Fruit fly (Drosophila melanogaster): ENCODE data around the gene Anp.

Anp gene

dm6 chr3R:30195606-30196049, 14.1 kb upstream of the Anp start (continued):
- no peak for TF ChIP-seq CG4328 (GFP tag; optimal IDR thresholded peaks at IDR 0.05)
- TF ChIP-seq CG7839 (tag; optimal IDR thresholded peaks at IDR 0.05): peak; percentile 35
- TF ChIP-seq zfh2 (GFP tag; optimal IDR thresholded peaks at IDR 0.05): peak; percentile 53
- no peak for TF ChIP-seq CG10274 (GFP tag; optimal IDR thresholded peaks at IDR 0.05)
- no peak for TF ChIP-seq CG8359 (GFP tag; optimal IDR thresholded peaks at IDR 0.05; ENCODE audit: borderline replicate concordance)
- no peak for TF ChIP-seq CG9437 (GFP tag; optimal IDR thresholded peaks at IDR 0.05)
- TF ChIP-seq CG2129 (GFP tag; IDR thresholded peaks at IDR 0.05; ENCODE audit: partially characterized antibody): no peak
- TF ChIP-seq exex (tag; optimal IDR thresholded peaks at IDR 0.05): peak; percentile 26
- TF ChIP-seq CG7928 (GFP tag; optimal IDR thresholded peaks at IDR 0.05): peak; percentile 93
- peak; percentile 68; the same call in 2 of the 3 replicates for TF ChIP-seq ken (GFP tag; IDR thresholded peaks at IDR 0.05)
- TF ChIP-seq luna (GFP tag; optimal IDR thresholded peaks at IDR 0.05): no peak
- no peak for TF ChIP-seq C15 (GFP tag; IDR thresholded peaks at IDR 0.05)
- no peak for TF ChIP-seq ash1 (GFP tag; optimal IDR thresholded peaks at IDR 0.05)
- no peak for TF ChIP-seq CG8765 (GFP tag; IDR thresholded peaks at IDR 0.05)
- TF ChIP-seq nerfin-1 (tag; optimal IDR thresholded peaks at IDR 0.05): peak; percentile 12
- TF ChIP-seq onecut (GFP tag; IDR thresholded peaks at IDR 0.05): no peak
- TF ChIP-seq caup (GFP tag; optimal IDR thresholded peaks at IDR 0.05; ENCODE audit: severe bottlenecking): peak; percentile 57
- TF ChIP-seq CG11504 (tag; optimal IDR thresholded peaks at IDR 0.05): peak; percentile 44
- peak; percentile 48 for TF ChIP-seq YL-1 (GFP tag; optimal IDR thresholded peaks at IDR 0.05)
- no peak for TF ChIP-seq Dad (GFP tag; optimal IDR thresholded peaks at IDR 0.05)
- no peak for TF ChIP-seq knrl (GFP tag; IDR thresholded peaks at IDR 0.05; ENCODE audit: partially characterized antibody)
- peak; percentile 52 for TF ChIP-seq tgo (GFP tag; IDR thresholded peaks at IDR 0.05)
- peak; percentile 33 for TF ChIP-seq gfzf (GFP tag; optimal IDR thresholded peaks at IDR 0.05)
- peak; percentile 50 for TF ChIP-seq Bteb2 (GFP tag; optimal IDR thresholded peaks at IDR 0.05)
- TF ChIP-seq unpg (GFP tag; optimal IDR thresholded peaks at IDR 0.05): no peak
- TF ChIP-seq zf30C (GFP tag; optimal IDR thresholded peaks at IDR 0.05): no peak
- TF ChIP-seq emc (GFP tag; optimal IDR thresholded peaks at IDR 0.05): no peak
- no peak for TF ChIP-seq kay (GFP tag; optimal IDR thresholded peaks at IDR 0.05)
- TF ChIP-seq CG14441 (GFP tag; IDR thresholded peaks at IDR 0.05): peak; percentile 46; the same call in 1 of the 2 replicates
- TF ChIP-seq NC2β (GFP tag; optimal IDR thresholded peaks at IDR 0.05): no peak
- no peak for TF ChIP-seq CG10321 (GFP tag; IDR thresholded peaks at IDR 0.05)
- peak; percentile 41; the same call in 1 of the 2 replicates for TF ChIP-seq H2.0 (GFP tag; IDR thresholded peaks at IDR 0.05)
- TF ChIP-seq CG14050 (GFP tag; IDR thresholded peaks at IDR 0.05): peak; percentile 50; the same call in 1 of the 3 replicates
- TF ChIP-seq Adf1 (GFP tag; IDR thresholded peaks at IDR 0.05): peak; percentile 47
- peak; percentile 73 for TF ChIP-seq CG18599 (GFP tag; optimal IDR thresholded peaks at IDR 0.05)
- no peak for TF ChIP-seq sc (optimal IDR thresholded peaks at IDR 0.05)
- no peak for TF ChIP-seq sc (GFP tag; optimal IDR thresholded peaks at IDR 0.05)
- TF ChIP-seq CG1647 (GFP tag; optimal IDR thresholded peaks at IDR 0.05): no peak
- no peak for TF ChIP-seq prd (optimal IDR thresholded peaks at IDR 0.05)
- TF ChIP-seq prd (GFP tag; IDR thresholded peaks at IDR 0.05): peak; percentile 69
- TF ChIP-seq kah (GFP tag; optimal IDR thresholded peaks at IDR 0.05): peak; percentile 67
- peak; percentile 10 for TF ChIP-seq Mad (GFP tag; optimal IDR thresholded peaks at IDR 0.05)
- no peak for TF ChIP-seq CG6254 (GFP tag; optimal IDR thresholded peaks at IDR 0.05)
- TF ChIP-seq Spps (tag; optimal IDR thresholded peaks at IDR 0.05): no peak
- TF ChIP-seq CG12299 (tag; optimal IDR thresholded peaks at IDR 0.05): no peak
- no peak for TF ChIP-seq CG8924 (tag; optimal IDR thresholded peaks at IDR 0.05)
- no peak for TF ChIP-seq D (optimal IDR thresholded peaks at IDR 0.05)
- no peak for TF ChIP-seq D (GFP tag; optimal IDR thresholded peaks at IDR 0.05)
- no peak for TF ChIP-seq CG4404 (GFP tag; IDR thresholded peaks at IDR 0.05)
- no peak for TF ChIP-seq bbx (GFP tag; IDR thresholded peaks at IDR 0.05; ENCODE audit: partially characterized antibody)
- peak; percentile 67 for TF ChIP-seq lilli (GFP tag; optimal IDR thresholded peaks at IDR 0.05)
- no peak for TF ChIP-seq chn (GFP tag; optimal IDR thresholded peaks at IDR 0.05)
